Worm (Caenorhabditis elegans): ENCODE data around the gene ttr-36.

The ttr-36 gene

ce11 chrX:6473698-6474314, 36.9 kb upstream of the ttr-36 start, which contains the start of the genes C15B12.4 and C15B12.8:
C15B12.4 (minus strand) TSS chrX:6473748.
C15B12.8 (plus strand) TSS chrX:6474264.
- TF ChIP-seq mml-1 (tag; optimal IDR thresholded peaks at IDR 0.05) (no peak), elt-2 (tag; optimal IDR thresholded peaks at IDR 0.05) (no peak), nhr-12 (tag; optimal IDR thresholded peaks at IDR 0.05) (no peak), nhr-76 (tag; optimal IDR thresholded peaks at IDR 0.05) (no peak), ztf-4 (tag; optimal IDR thresholded peaks at IDR 0.05) (no peak)

ce11 chrX:6476540-6476939, 34.2 kb upstream of the ttr-36 start, which contains the start of gene C15B12.1:
C15B12.1 (plus strand) TSS chrX:6476810.
- TF ChIP-seq pqm-1 (tag; optimal IDR thresholded peaks at IDR 0.05) (peak; percentile 76), ceh-9 (tag; optimal IDR thresholded peaks at IDR 0.05) (no peak), elt-2 (tag; optimal IDR thresholded peaks at IDR 0.05) (peak; percentile 67)

- TF ChIP-seq nhr-77 (tag; optimal IDR thresholded peaks at IDR 0.05) (no peak), egl-27 (tag; optimal IDR thresholded peaks at IDR 0.05) (no peak), ceh-82 (tag; optimal IDR thresholded peaks at IDR 0.05) (no peak), aly-2 (tag; optimal IDR thresholded peaks at IDR 0.05) (no peak), zag-1 (tag; optimal IDR thresholded peaks at IDR 0.05) (no peak), fos-1 (tag; optimal IDR thresholded peaks at IDR 0.05) (no peak), egl-5 (tag; optimal IDR thresholded peaks at IDR 0.05) (no peak), ztf-4 (tag; optimal IDR thresholded peaks at IDR 0.05) (no peak), mdl-1 (tag; optimal IDR thresholded peaks at IDR 0.05) (no peak), lin-39 (tag; optimal IDR thresholded peaks at IDR 0.05) (no peak), elt-2 (tag; optimal IDR thresholded peaks at IDR 0.05) (no peak), unc-62 (GFP tag; optimal IDR thresholded peaks at IDR 0.05) (no peak), nhr-28 (tag; optimal IDR thresholded peaks at IDR 0.05) (no peak), nfya-1 (tag; optimal IDR thresholded peaks at IDR 0.05; ENCODE audit: insufficient read depth) (no peak)
Observed at ce11 chrX:6484780-6485179, 25.9 kb upstream of the ttr-36 start, which contains the start of gene gar-1. gar-1 (minus strand) TSS chrX:6484880.

ce11 chrX:6499736-6500135, 11.0 kb upstream of the ttr-36 start, which contains the start of gene actl-1:
actl-1 (minus strand) TSS chrX:6499836.
- no peak for TF ChIP-seq hmg-11 (tag; optimal IDR thresholded peaks at IDR 0.05)

ce11 chrX:6503148-6503547, 7.6 kb upstream of the ttr-36 start:
- no peak for TF ChIP-seq nhr-25 (tag; optimal IDR thresholded peaks at IDR 0.05)
- no peak for TF ChIP-seq zag-1 (tag; optimal IDR thresholded peaks at IDR 0.05)
- peak; percentile 4 for TF ChIP-seq pqm-1 (tag; optimal IDR thresholded peaks at IDR 0.05)
- no peak for TF ChIP-seq nhr-67 (tag; optimal IDR thresholded peaks at IDR 0.05)
- no peak for TF ChIP-seq pha-4 (tag; optimal IDR thresholded peaks at IDR 0.05)
- peak; percentile 64 for TF ChIP-seq elt-2 (tag; optimal IDR thresholded peaks at IDR 0.05)

ce11 chrX:6505008-6505407, 5.7 kb upstream of the ttr-36 start, which contains the start of gene cdf-1:
cdf-1 (minus strand) TSS chrX:6505143.
- TF ChIP-seq ceh-28 (tag; optimal IDR thresholded peaks at IDR 0.05) = no peak
- TF ChIP-seq egl-5 (tag; optimal IDR thresholded peaks at IDR 0.05) = no peak
- peak; percentile 45 for TF ChIP-seq nhr-23 (tag; optimal IDR thresholded peaks at IDR 0.05)
- TF ChIP-seq lin-15B (tag; optimal IDR thresholded peaks at IDR 0.05) = peak; percentile 16
- TF ChIP-seq nfya-1 (tag; optimal IDR thresholded peaks at IDR 0.05; ENCODE audit: insufficient read depth) = peak; percentile 23
- no peak for TF ChIP-seq nhr-237 (tag; optimal IDR thresholded peaks at IDR 0.05)

- TF ChIP-seq sea-2 (GFP tag; optimal IDR thresholded peaks at IDR 0.05) (no peak), elt-2 (tag; optimal IDR thresholded peaks at IDR 0.05) (no peak), ceh-82 (tag; optimal IDR thresholded peaks at IDR 0.05) (no peak)
Observed at ce11 chrX:6505662-6506061, 5.1 kb upstream of the ttr-36 start, which contains the start of gene glr-8. glr-8 (plus strand) TSS chrX:6505980.

All from whole organism, L3 larva.